Fruit fly (Drosophila melanogaster): ENCODE measurements around the gene pn.

pn gene

DNA sequence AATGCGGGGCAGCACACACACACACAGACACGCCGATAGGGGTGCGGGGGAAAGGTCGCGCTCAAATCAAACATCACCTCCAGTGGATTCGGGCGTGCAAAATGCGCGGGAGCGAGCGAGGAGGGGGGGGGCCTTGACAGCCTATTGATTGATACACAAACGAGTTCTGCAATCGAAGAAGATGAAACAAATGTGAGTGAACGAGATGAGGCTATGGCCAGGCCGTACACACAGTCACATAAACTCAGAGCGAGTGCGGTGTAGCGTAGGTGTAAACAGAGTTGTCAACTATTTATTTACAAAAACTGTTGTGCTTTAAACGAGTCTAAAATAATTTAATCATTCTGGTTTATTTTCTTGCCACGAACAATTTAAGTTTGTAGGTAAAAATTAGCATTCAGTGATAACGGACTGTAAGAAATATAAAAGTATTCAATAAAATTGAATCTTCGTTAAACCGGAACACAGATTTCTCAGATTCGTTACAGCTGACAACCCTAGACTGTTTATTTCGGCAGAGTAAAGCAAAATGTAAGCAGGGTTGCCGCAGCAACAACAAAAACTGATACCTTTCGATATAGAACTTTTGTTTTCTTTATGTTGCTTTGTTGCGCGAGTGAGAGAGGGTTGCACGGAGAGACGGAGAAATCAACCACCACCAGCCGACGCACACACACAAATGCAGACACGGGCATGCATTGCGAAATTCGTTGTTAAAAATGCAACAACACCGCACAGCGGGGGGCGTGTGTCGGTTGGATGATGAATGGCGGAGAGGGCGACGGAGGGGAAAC lies 45.8 kb upstream of the pn start (continued):
- TF ChIP-seq CG15479 (GFP tag; optimal IDR thresholded peaks at IDR 0.05): peak; percentile 59
- TF ChIP-seq stwl (tag; optimal IDR thresholded peaks at IDR 0.05): peak; percentile 53
- peak; percentile 85 for TF ChIP-seq org-1 (GFP tag; optimal IDR thresholded peaks at IDR 0.05)
- peak; percentile 77 for TF ChIP-seq abd-A (tag; optimal IDR thresholded peaks at IDR 0.05)
- peak; percentile 21; the same call in 1 of the 2 replicates for TF ChIP-seq Lim3 (GFP tag; IDR thresholded peaks at IDR 0.05)
- TF ChIP-seq cad (GFP tag; optimal IDR thresholded peaks at IDR 0.05): no peak
- peak; percentile 80 for TF ChIP-seq CG5245 (GFP tag; optimal IDR thresholded peaks at IDR 0.05)
- peak; percentile 76 for TF ChIP-seq maf-S (GFP tag; optimal IDR thresholded peaks at IDR 0.05)
- peak; percentile 75 for TF ChIP-seq ap (GFP tag; IDR thresholded peaks at IDR 0.05)
- TF ChIP-seq sd (tag; optimal IDR thresholded peaks at IDR 0.05): peak; percentile 67
- peak; percentile 77 for TF ChIP-seq pnt (GFP tag; optimal IDR thresholded peaks at IDR 0.05)
- peak; percentile 91 for TF ChIP-seq CG4328 (GFP tag; optimal IDR thresholded peaks at IDR 0.05)
- TF ChIP-seq CG10431 (GFP tag; optimal IDR thresholded peaks at IDR 0.05): peak; percentile 74
- peak; percentile 86 for TF ChIP-seq CG12219 (GFP tag; optimal IDR thresholded peaks at IDR 0.05)
- TF ChIP-seq pan (optimal IDR thresholded peaks at IDR 0.05): no peak
- peak in 1 of 2 experiments; percentile 90 for TF ChIP-seq pan (GFP tag; optimal IDR thresholded peaks at IDR 0.05 in 1 of 2, IDR thresholded peaks at IDR 0.05 in 1 of 2)
- peak; percentile 79 for TF ChIP-seq CG10366 (GFP tag; IDR thresholded peaks at IDR 0.05)
- peak; percentile 94 for TF ChIP-seq CG3281 (GFP tag; optimal IDR thresholded peaks at IDR 0.05)
- peak; percentile 37 for TF ChIP-seq jumu (GFP tag; optimal IDR thresholded peaks at IDR 0.05)
- TF ChIP-seq pros (GFP tag; optimal IDR thresholded peaks at IDR 0.05): peak; percentile 94
- TF ChIP-seq CG6791 (GFP tag; IDR thresholded peaks at IDR 0.05; ENCODE audit: partially characterized antibody): no peak
- TF ChIP-seq sens-2 (GFP tag; IDR thresholded peaks at IDR 0.05): peak; percentile 78
- peak; percentile 86 for TF ChIP-seq lmd (GFP tag; IDR thresholded peaks at IDR 0.05)
- TF ChIP-seq repo (GFP tag; optimal IDR thresholded peaks at IDR 0.05): peak; percentile 65
- peak; percentile 42; the same call in 1 of the 2 replicates for TF ChIP-seq dimm (GFP tag; IDR thresholded peaks at IDR 0.05)
- peak; percentile 95 for TF ChIP-seq CG18599 (GFP tag; optimal IDR thresholded peaks at IDR 0.05)
- TF ChIP-seq ci (GFP tag; IDR thresholded peaks at IDR 0.05): peak; percentile 87
- no peak for TF ChIP-seq CG16813 (GFP tag; IDR thresholded peaks at IDR 0.05; ENCODE audit: partially characterized antibody)
- TF ChIP-seq odd (GFP tag; optimal IDR thresholded peaks at IDR 0.05): peak; percentile 85
- peak; percentile 76 for TF ChIP-seq ATbp (GFP tag; optimal IDR thresholded peaks at IDR 0.05)
- TF ChIP-seq NFAT (GFP tag; IDR thresholded peaks at IDR 0.05): peak; percentile 57; the same call in 1 of the 2 replicates
- peak; percentile 87 for TF ChIP-seq fd96Cb (tag; optimal IDR thresholded peaks at IDR 0.05)
- no peak for TF ChIP-seq CG8478 (optimal IDR thresholded peaks at IDR 0.05)
- TF ChIP-seq CG11695 (GFP tag; IDR thresholded peaks at IDR 0.05): peak; percentile 92
- peak; percentile 34 for TF ChIP-seq grn (GFP tag; optimal IDR thresholded peaks at IDR 0.05)
- TF ChIP-seq corto (GFP tag; optimal IDR thresholded peaks at IDR 0.05): peak; percentile 75
- TF ChIP-seq CG2199 (GFP tag; IDR thresholded peaks at IDR 0.05): peak; percentile 43; the same call in 1 of the 3 replicates
- TF ChIP-seq GATAe (GFP tag; conservative IDR thresholded peaks at IDR 0.05): no peak
- TF ChIP-seq CG12071 (GFP tag; optimal IDR thresholded peaks at IDR 0.05): peak; percentile 84
- no peak for TF ChIP-seq bigmax (GFP tag; optimal IDR thresholded peaks at IDR 0.05)
- TF ChIP-seq esg (GFP tag; conservative IDR thresholded peaks at IDR 0.05): peak; percentile 86
- peak; percentile 80 for TF ChIP-seq Side (GFP tag; optimal IDR thresholded peaks at IDR 0.05)
- peak; percentile 90 for TF ChIP-seq CG13894 (tag; optimal IDR thresholded peaks at IDR 0.05)
- no peak for TF ChIP-seq Tbp (GFP tag; optimal IDR thresholded peaks at IDR 0.05)
- TF ChIP-seq Ets97D (GFP tag; optimal IDR thresholded peaks at IDR 0.05): peak; percentile 65
- peak; percentile 86 for TF ChIP-seq CG13624 (GFP tag; optimal IDR thresholded peaks at IDR 0.05)
- peak; percentile 59 for TF ChIP-seq CG2116 (GFP tag; optimal IDR thresholded peaks at IDR 0.05)
- TF ChIP-seq CG32532 (GFP tag; IDR thresholded peaks at IDR 0.05): peak; percentile 88
- peak; percentile 56 for TF ChIP-seq psq (GFP tag; optimal IDR thresholded peaks at IDR 0.05)
- TF ChIP-seq CG34422 (GFP tag; IDR thresholded peaks at IDR 0.05): peak; percentile 75
